Worm (Caenorhabditis elegans) whole organism, L3 larva: ENCODE measurements around the gene inx-5.

Experiments used
- R02D3.7 ChIP-seq: fragments of 150-350 bp; optimal IDR thresholded peaks from 2 replicates; lab custom pipeline; 2014; ENCODE audit warnings: missing biosample characterization, missing genetic modification characterization
- ZK546.5 ChIP-seq: sonication (generic microtip); optimal IDR thresholded peaks from 2 replicates; lab custom pipeline; 2017; ENCODE audit warnings: missing biosample characterization, missing genetic modification characterization
- aly-2 ChIP-seq: fragments of 150-350 bp; optimal IDR thresholded peaks from 2 replicates; lab custom pipeline; 2014; ENCODE audit warnings: missing biosample characterization, missing genetic modification characterization
- ama-1 ChIP-seq: fragments of 150-350 bp; optimal IDR thresholded peaks from 2 replicates; lab custom pipeline; 2018
- ceh-16 ChIP-seq: sonication (generic microtip); optimal IDR thresholded peaks from 2 replicates; lab custom pipeline; 2017; ENCODE audit warnings: missing biosample characterization, missing genetic modification characterization
- ceh-28 ChIP-seq: fragments of 150-350 bp; optimal IDR thresholded peaks from 2 replicates; lab custom pipeline; 2014; ENCODE audit warnings: missing biosample characterization, missing genetic modification reagents, missing genetic modification characterization
- ceh-82 ChIP-seq: fragments of 150-350 bp; optimal IDR thresholded peaks from 2 replicates; lab custom pipeline; 2014; ENCODE audit warnings: missing biosample characterization, missing genetic modification characterization
- ceh-9 ChIP-seq: sonication (generic microtip); optimal IDR thresholded peaks from 2 replicates; lab custom pipeline; 2018; ENCODE audit warnings: missing biosample characterization, missing genetic modification characterization
- daf-12 ChIP-seq: fragments of 150-350 bp; optimal IDR thresholded peaks from 2 replicates; lab custom pipeline; 2014; ENCODE audit warnings: missing biosample characterization, missing genetic modification reagents, missing genetic modification characterization
- egl-27 ChIP-seq: sonication (generic microtip); optimal IDR thresholded peaks from 4 replicates; lab custom pipeline; 2017; ENCODE audit warnings: missing biosample characterization, missing genetic modification reagents, missing genetic modification characterization
- egl-5 ChIP-seq: fragments of 150-350 bp; optimal IDR thresholded peaks from 2 replicates; lab custom pipeline; 2017; ENCODE audit warnings: missing biosample characterization, missing genetic modification reagents, missing genetic modification characterization, inconsistent platforms
- elt-1 ChIP-seq: fragments of 150-350 bp; optimal IDR thresholded peaks from 2 replicates; lab custom pipeline; 2014; ENCODE audit warnings: missing biosample characterization, missing genetic modification characterization
- elt-2 ChIP-seq: sonication (generic microtip); optimal IDR thresholded peaks from 2 replicates; lab custom pipeline; 2016; ENCODE audit warnings: missing genetic modification reagents, mild to moderate bottlenecking, missing genetic modification characterization, missing compliant biosample characterization
- elt-3 ChIP-seq, 3 experiments: fragments of 150-350 bp in 1 of 3; sonication (generic microtip) in 2 of 3; optimal IDR thresholded peaks; 2 replicates in 2 of 3; 4 replicates in 1 of 3; lab custom pipeline; 2014 to 2017; ENCODE audit warnings: missing biosample characterization in 3 of 3, missing genetic modification characterization in 3 of 3
- eor-1 ChIP-seq, 2 experiments: fragments of 150-350 bp; optimal IDR thresholded peaks; 2 replicates each; lab custom pipeline; 2014 to 2018; ENCODE audit warnings: missing biosample characterization in 2 of 2, missing genetic modification characterization in 2 of 2
- fkh-10 ChIP-seq: sonication (generic microtip); optimal IDR thresholded peaks from 2 replicates; lab custom pipeline; 2017; ENCODE audit warnings: missing biosample characterization, missing genetic modification reagents, missing genetic modification characterization
- fkh-2 ChIP-seq: fragments of 150-350 bp; optimal IDR thresholded peaks from 2 replicates; lab custom pipeline; 2014; ENCODE audit warnings: missing biosample characterization, missing genetic modification reagents, missing genetic modification characterization
- fos-1 ChIP-seq: fragments of 150-350 bp; optimal IDR thresholded peaks from 2 replicates; lab custom pipeline; 2014; ENCODE audit warnings: missing biosample characterization, missing genetic modification characterization
- hmg-11 ChIP-seq: sonication (generic microtip); optimal IDR thresholded peaks from 2 replicates; lab custom pipeline; 2016; ENCODE audit warnings: missing genetic modification characterization, missing compliant biosample characterization
- jun-1 ChIP-seq: fragments of 150-350 bp; optimal IDR thresholded peaks from 2 replicates; lab custom pipeline; 2014; ENCODE audit warnings: missing biosample characterization, missing genetic modification reagents, missing genetic modification characterization
- lin-15B ChIP-seq: fragments of 150-350 bp; optimal IDR thresholded peaks from 2 replicates; lab custom pipeline; 2014; ENCODE audit warnings: missing biosample characterization, missing genetic modification characterization
- lin-39 ChIP-seq: fragments of 150-350 bp; optimal IDR thresholded peaks from 2 replicates; lab custom pipeline; 2018; ENCODE audit warnings: missing biosample characterization, missing genetic modification reagents, missing genetic modification characterization
- lsy-12 ChIP-seq: sonication (generic microtip); optimal IDR thresholded peaks from 2 replicates; lab custom pipeline; 2016; ENCODE audit warnings: mild to moderate bottlenecking, missing genetic modification characterization, missing compliant biosample characterization
- mdl-1 ChIP-seq: fragments of 150-350 bp; optimal IDR thresholded peaks from 2 replicates; lab custom pipeline; 2014; ENCODE audit warnings: missing biosample characterization, missing genetic modification characterization
- mml-1 ChIP-seq: fragments of 150-350 bp; sonication (generic microtip); optimal IDR thresholded peaks from 3 replicates; lab custom pipeline; 2014; ENCODE audit warnings: missing biosample characterization, missing genetic modification characterization
- nfya-1 ChIP-seq: sonication (generic microtip); optimal IDR thresholded peaks from 2 replicates; lab custom pipeline; 2017; ENCODE audit warnings: missing genetic modification characterization, mild to moderate bottlenecking, missing compliant biosample characterization, antibody characterized with exemption, moderate library complexity; ENCODE audit not compliant: insufficient read depth
- nhr-11 ChIP-seq: fragments of 150-350 bp; optimal IDR thresholded peaks from 2 replicates; lab custom pipeline; 2014; ENCODE audit warnings: missing biosample characterization, missing genetic modification characterization
- nhr-12 ChIP-seq: fragments of 150-350 bp; optimal IDR thresholded peaks from 2 replicates; lab custom pipeline; 2014; ENCODE audit warnings: missing biosample characterization, missing genetic modification characterization
- nhr-23 ChIP-seq: fragments of 150-350 bp; optimal IDR thresholded peaks from 2 replicates; lab custom pipeline; 2014; ENCODE audit warnings: missing biosample characterization, missing genetic modification reagents, missing genetic modification characterization
- nhr-237 ChIP-seq: fragments of 150-350 bp; optimal IDR thresholded peaks from 2 replicates; lab custom pipeline; 2014; ENCODE audit warnings: missing biosample characterization, missing genetic modification characterization
- nhr-25 ChIP-seq: sonication (generic microtip); optimal IDR thresholded peaks from 2 replicates; lab custom pipeline; 2017; ENCODE audit warnings: missing biosample characterization, missing genetic modification characterization
- nhr-43 ChIP-seq: sonication (generic microtip); optimal IDR thresholded peaks from 2 replicates; lab custom pipeline; 2016; ENCODE audit warnings: mild to moderate bottlenecking, missing genetic modification characterization, missing compliant biosample characterization; ENCODE audit not compliant: poor library complexity, severe bottlenecking
- nhr-67 ChIP-seq: fragments of 150-350 bp; optimal IDR thresholded peaks from 2 replicates; lab custom pipeline; 2014; ENCODE audit warnings: missing biosample characterization, missing genetic modification characterization
- nhr-76 ChIP-seq: fragments of 150-350 bp; sonication (generic microtip); optimal IDR thresholded peaks from 5 replicates; lab custom pipeline; 2014; ENCODE audit warnings: missing biosample characterization, missing genetic modification characterization
- nhr-77 ChIP-seq: fragments of 150-350 bp; optimal IDR thresholded peaks from 2 replicates; lab custom pipeline; 2014; ENCODE audit warnings: missing biosample characterization, missing genetic modification characterization
- pha-4 ChIP-seq: fragments of 150-350 bp; optimal IDR thresholded peaks from 2 replicates; lab custom pipeline; 2014; ENCODE audit warnings: missing biosample characterization, missing genetic modification reagents, missing genetic modification characterization
- pqm-1 ChIP-seq: fragments of 150-350 bp; optimal IDR thresholded peaks from 2 replicates; lab custom pipeline; 2017; ENCODE audit warnings: missing biosample characterization, missing genetic modification characterization, inconsistent platforms
- sea-2 ChIP-seq: fragments of 150-350 bp; sonication (generic microtip); optimal IDR thresholded peaks from 4 replicates; lab custom pipeline; 2014; ENCODE audit warnings: missing biosample characterization, missing genetic modification reagents, missing genetic modification characterization
- skn-1 ChIP-seq: fragments of 150-350 bp; optimal IDR thresholded peaks from 2 replicates; lab custom pipeline; 2014; ENCODE audit warnings: missing biosample characterization, missing genetic modification characterization
- snpc-4 ChIP-seq: fragments of 150-350 bp; optimal IDR thresholded peaks from 2 replicates; lab custom pipeline; 2014; ENCODE audit warnings: missing biosample characterization, missing genetic modification characterization
- tbx-2 ChIP-seq: sonication (generic microtip); optimal IDR thresholded peaks from 2 replicates; lab custom pipeline; 2016; ENCODE audit warnings: mild to moderate bottlenecking, missing genetic modification characterization, missing compliant biosample characterization
- unc-62 ChIP-seq: fragments of 150-350 bp; sonication (generic microtip); optimal IDR thresholded peaks from 4 replicates; lab custom pipeline; 2014; ENCODE audit warnings: missing biosample characterization, missing genetic modification reagents, missing genetic modification characterization
- zag-1 ChIP-seq: fragments of 150-350 bp; optimal IDR thresholded peaks from 2 replicates; lab custom pipeline; 2014; ENCODE audit warnings: missing biosample characterization, missing genetic modification characterization
- ztf-11 ChIP-seq: fragments of 150-350 bp; optimal IDR thresholded peaks from 2 replicates; lab custom pipeline; 2014; ENCODE audit warnings: missing biosample characterization, missing genetic modification characterization

inx-5 gene

DNA sequence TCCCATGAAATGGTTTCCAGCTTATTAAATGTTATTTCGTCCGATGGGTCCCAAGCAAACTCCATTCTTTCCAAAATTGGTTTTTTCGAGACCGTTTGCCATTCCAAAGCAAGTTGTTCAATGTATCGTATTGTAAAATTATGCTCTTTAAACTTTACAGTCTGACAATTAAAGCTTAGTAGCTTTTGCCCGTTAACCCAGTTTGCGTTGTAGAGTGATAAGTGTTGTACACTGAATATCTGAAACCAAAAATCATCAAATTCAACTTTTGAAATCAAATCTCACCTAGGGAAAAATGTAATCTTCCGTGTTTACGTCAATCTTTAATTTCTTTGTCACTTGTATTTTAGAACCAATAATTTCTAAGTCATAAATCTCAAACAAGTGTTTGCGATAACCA lies 4.9 kb downstream of the inx-5 start:
- TF ChIP-seq nhr-237 (tag; lab: Kevin White, UChicago): no peak
- no peak for TF ChIP-seq ceh-28 (tag; lab: Kevin White, UChicago)
- TF ChIP-seq nfya-1: no peak
- TF ChIP-seq nhr-11 (tag; lab: Kevin White, UChicago): no peak
- no peak for TF ChIP-seq ceh-9
- no peak for TF ChIP-seq egl-27 (tag; lab: Kevin White, UChicago)
- TF ChIP-seq ztf-11 (tag; lab: Kevin White, UChicago): no peak
- TF ChIP-seq jun-1: no peak
- TF ChIP-seq lsy-12 (tag; lab: Kevin White, UChicago): no peak
- TF ChIP-seq nhr-23 (tag; lab: Kevin White, UChicago): no peak
- no peak for TF ChIP-seq nhr-25
- TF ChIP-seq fos-1 (tag; lab: Kevin White, UChicago): no peak
- TF ChIP-seq nhr-76 (tag; lab: Kevin White, UChicago): no peak
- TF ChIP-seq fkh-10 (GFP tag; lab: Kevin White, UChicago): no peak
- TF ChIP-seq tbx-2: no peak

DNA sequence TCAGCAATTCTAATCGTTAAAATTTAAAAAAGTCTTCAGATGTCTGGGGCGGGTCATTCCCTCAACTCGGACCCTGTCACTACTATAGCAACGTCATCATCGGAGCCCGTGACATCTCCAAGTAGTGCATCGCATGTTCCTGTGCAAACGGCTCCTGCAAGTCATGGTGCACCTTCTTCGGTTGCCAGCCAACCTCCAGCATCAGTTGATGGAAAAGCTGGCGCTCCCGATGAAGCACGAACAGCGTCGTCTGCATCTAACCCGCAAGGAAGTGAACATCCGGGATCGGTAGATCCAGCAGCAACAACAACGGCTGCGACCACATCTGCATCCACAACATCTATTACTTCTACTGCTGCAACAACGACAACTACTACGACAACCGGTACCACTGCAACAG lies 7.6 kb downstream of the inx-5 start, which contains the start of gene R09F10.3:
R09F10.3 (plus strand) TSS at position 40 of the 400 bp plus-strand sequence.
- TF ChIP-seq nhr-11 (tag; lab: Kevin White, UChicago) (no peak), ama-1 (no peak), ZK546.5 (tag; lab: Kevin White, UChicago) (no peak), fos-1 (tag; lab: Kevin White, UChicago) (no peak), lin-15B (no peak), R02D3.7 (no peak), hmg-11 (tag; lab: Kevin White, UChicago) (no peak), nhr-12 (tag; lab: Kevin White, UChicago) (no peak), egl-5 (tag; lab: Kevin White, UChicago) (no peak), ceh-82 (tag; lab: Kevin White, UChicago) (no peak), nhr-23 (tag; lab: Kevin White, UChicago) (no peak), ztf-11 (tag; lab: Kevin White, UChicago) (no peak), zag-1 (tag; lab: Kevin White, UChicago) (no peak), nhr-67 (tag; lab: Kevin White, UChicago) (no peak), pqm-1 (tag; lab: Kevin White, UChicago) (no peak), jun-1 (no peak), elt-1 (tag; lab: Kevin White, UChicago) (no peak)

DNA sequence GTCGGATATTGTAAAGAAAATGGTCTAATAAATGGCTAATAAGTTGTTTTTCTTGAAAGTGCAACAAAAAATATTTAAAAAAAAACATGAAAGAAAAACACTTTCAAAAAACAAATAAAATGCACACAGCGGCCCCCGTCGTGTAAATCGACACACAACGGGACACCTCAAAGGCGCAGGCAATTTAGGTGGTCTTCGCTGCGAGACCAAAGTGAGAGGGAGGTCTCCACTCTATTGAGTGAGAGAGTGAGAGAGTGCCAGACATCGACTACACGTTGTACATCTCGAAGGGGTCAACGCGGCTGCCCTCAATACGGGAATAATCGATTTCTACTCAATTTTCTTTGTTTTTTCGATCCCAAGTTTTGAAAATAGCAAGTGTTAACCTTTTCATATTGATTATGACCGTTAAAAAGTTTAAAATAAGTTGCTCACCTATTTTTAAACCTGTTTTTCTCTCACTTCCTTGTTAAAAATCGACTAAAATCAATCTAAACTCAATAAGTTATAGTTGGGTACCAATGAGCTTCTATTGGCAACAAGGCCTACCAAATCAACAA lies 15.4 kb downstream of the inx-5 start, which contains the start of gene sec-16A.2:
sec-16A.2 (plus strand) TSS at position 510 of the 560 bp plus-strand sequence.
- TF ChIP-seq elt-1 (tag; lab: Kevin White, UChicago): no peak
- peak; percentile 88 for TF ChIP-seq lin-15B
- TF ChIP-seq nhr-77: no peak
- peak; percentile 15 for TF ChIP-seq nhr-11 (tag; lab: Kevin White, UChicago)
- TF ChIP-seq lin-39 (tag; lab: Kevin White, UChicago): peak; percentile 97
- peak; percentile 79 for TF ChIP-seq nhr-23 (tag; lab: Kevin White, UChicago)
- TF ChIP-seq fos-1 (tag; lab: Kevin White, UChicago): no peak
- no peak for TF ChIP-seq eor-1 (tag; optimal IDR thresholded peaks at IDR 0.05; lab: Kevin White, UChicago)
- no peak for TF ChIP-seq egl-27 (tag; lab: Kevin White, UChicago)
- peak; percentile 64 for TF ChIP-seq R02D3.7
- TF ChIP-seq unc-62 (GFP tag; lab: Kevin White, UChicago): no peak
- TF ChIP-seq tbx-2: no peak
- peak; percentile 49 for TF ChIP-seq ceh-28 (tag; lab: Kevin White, UChicago)
- no peak for TF ChIP-seq nhr-67 (tag; lab: Kevin White, UChicago)
- peak; percentile 80 for TF ChIP-seq nhr-25
- no peak for TF ChIP-seq sea-2 (GFP tag; lab: Kevin White, UChicago)
- TF ChIP-seq nhr-76 (tag; lab: Kevin White, UChicago): no peak
- TF ChIP-seq egl-5 (tag; lab: Kevin White, UChicago): peak; percentile 95
- TF ChIP-seq fkh-2 (tag; lab: Kevin White, UChicago): no peak
- no peak for TF ChIP-seq ceh-9
- no peak for TF ChIP-seq skn-1 (tag; lab: Kevin White, UChicago)
- peak; percentile 57 for TF ChIP-seq snpc-4 (tag; lab: Kevin White, UChicago)
- TF ChIP-seq ceh-16 (tag; lab: Kevin White, UChicago): no peak
- TF ChIP-seq aly-2: no peak
- TF ChIP-seq ztf-11 (tag; lab: Kevin White, UChicago): no peak
- no peak for TF ChIP-seq zag-1 (tag; lab: Kevin White, UChicago)
- no peak for TF ChIP-seq ama-1
- no peak for TF ChIP-seq fkh-10 (GFP tag; lab: Kevin White, UChicago)
- TF ChIP-seq nhr-43 (tag; lab: Kevin White, UChicago): peak; percentile 27
- TF ChIP-seq lsy-12 (tag; lab: Kevin White, UChicago): no peak
- TF ChIP-seq nhr-237 (tag; lab: Kevin White, UChicago): no peak
- peak; percentile 37 for TF ChIP-seq pqm-1 (tag; lab: Kevin White, UChicago)
- peak; percentile 91 for TF ChIP-seq pha-4
- no peak for TF ChIP-seq daf-12
- no peak for TF ChIP-seq elt-3 (tag; optimal IDR thresholded peaks at IDR 0.05; lab: Kevin White, UChicago)
- peak; percentile 53 for TF ChIP-seq elt-2
- TF ChIP-seq hmg-11 (tag; lab: Kevin White, UChicago): peak; percentile 70
- TF ChIP-seq nfya-1: peak; percentile 77
- TF ChIP-seq ZK546.5 (tag; lab: Kevin White, UChicago): no peak
- TF ChIP-seq mdl-1 (tag; lab: Kevin White, UChicago): no peak
- no peak for TF ChIP-seq nhr-12 (tag; lab: Kevin White, UChicago)
- no peak for TF ChIP-seq ceh-82 (tag; lab: Kevin White, UChicago)
- no peak for TF ChIP-seq mml-1 (tag; lab: Kevin White, UChicago)
